Fruit fly (Drosophila melanogaster): ENCODE data around the gene CG7910.

DNA sequence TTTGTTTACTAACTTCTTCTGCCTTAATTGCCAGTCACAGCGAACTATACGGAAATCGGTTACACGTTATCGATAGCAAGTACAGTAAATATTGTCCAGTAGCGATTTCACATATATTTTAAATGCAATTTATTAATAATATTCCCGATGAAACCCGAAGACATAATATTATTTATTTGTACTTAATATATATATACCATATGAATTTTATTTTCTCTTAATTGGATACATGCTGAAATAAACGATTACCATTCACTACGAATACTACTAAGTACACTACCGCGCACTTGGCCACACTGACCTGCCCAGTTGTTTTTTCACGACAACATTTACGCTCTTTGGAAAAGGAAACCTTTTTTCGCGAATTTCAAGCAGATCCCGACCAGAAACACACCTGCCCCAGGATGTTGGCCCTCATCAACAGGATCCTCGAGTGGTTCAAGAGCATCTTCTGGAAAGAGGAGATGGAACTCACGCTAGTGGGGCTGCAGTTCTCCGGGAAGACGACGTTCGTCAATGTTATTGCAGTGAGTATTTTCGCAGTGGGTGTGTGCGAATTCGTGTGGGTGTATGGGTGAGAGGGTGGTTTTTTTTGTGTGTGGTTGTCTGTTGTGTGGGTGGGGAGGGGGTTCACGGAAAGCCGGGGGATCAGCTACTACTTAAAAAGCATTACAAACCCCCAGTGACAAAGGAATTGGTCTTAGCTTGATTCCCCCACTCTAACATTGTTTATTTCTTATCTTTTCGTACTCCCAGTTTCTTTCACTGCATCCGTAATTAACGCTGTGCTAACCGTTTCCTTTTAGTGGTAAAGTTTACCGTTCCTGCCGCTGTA is 39.5 kb downstream of the CG7910 start, which contains the start of the genes CG9667 and Arl8:
- TF ChIP-seq h (optimal IDR thresholded peaks at IDR 0.05): no peak
- TF ChIP-seq psq (optimal IDR thresholded peaks at IDR 0.05): no peak
- TF ChIP-seq Myc (optimal IDR thresholded peaks at IDR 0.05): no peak
- no peak for TF ChIP-seq Sin3A (optimal IDR thresholded peaks at IDR 0.05)
- no peak for TF ChIP-seq insv (optimal IDR thresholded peaks at IDR 0.05)
- no peak for TF ChIP-seq ttk (optimal IDR thresholded peaks at IDR 0.05)
